Worm (Caenorhabditis elegans) whole organism, L3 larva: ENCODE measurements around the gene C08F11.13.
"Not testable (repeated sequence)": the region's sequence is repeated elsewhere in the genome, so short reads cannot be mapped to it uniquely, and the experiment has no call there.

Experiments
- R02D3.7 ChIP-seq: fragments of 150-350 bp; optimal IDR thresholded peaks from 2 replicates; lab custom pipeline; 2014; ENCODE audit warnings: missing biosample characterization, missing genetic modification characterization
- ZK546.5 ChIP-seq: sonication (generic microtip); optimal IDR thresholded peaks from 2 replicates; lab custom pipeline; 2017; ENCODE audit warnings: missing biosample characterization, missing genetic modification characterization
- ama-1 ChIP-seq: fragments of 150-350 bp; optimal IDR thresholded peaks from 2 replicates; lab custom pipeline; 2018
- ceh-28 ChIP-seq: fragments of 150-350 bp; optimal IDR thresholded peaks from 2 replicates; lab custom pipeline; 2014; ENCODE audit warnings: missing biosample characterization, missing genetic modification reagents, missing genetic modification characterization
- ceh-82 ChIP-seq: fragments of 150-350 bp; optimal IDR thresholded peaks from 2 replicates; lab custom pipeline; 2014; ENCODE audit warnings: missing biosample characterization, missing genetic modification characterization
- egl-27 ChIP-seq: sonication (generic microtip); optimal IDR thresholded peaks from 4 replicates; lab custom pipeline; 2017; ENCODE audit warnings: missing biosample characterization, missing genetic modification reagents, missing genetic modification characterization
- egl-5 ChIP-seq: fragments of 150-350 bp; optimal IDR thresholded peaks from 2 replicates; lab custom pipeline; 2017; ENCODE audit warnings: missing biosample characterization, missing genetic modification reagents, missing genetic modification characterization, inconsistent platforms
- elt-2 ChIP-seq: sonication (generic microtip); optimal IDR thresholded peaks from 2 replicates; lab custom pipeline; 2016; ENCODE audit warnings: missing genetic modification reagents, mild to moderate bottlenecking, missing genetic modification characterization, missing compliant biosample characterization
- elt-3 ChIP-seq, 3 experiments: fragments of 150-350 bp in 1 of 3; sonication (generic microtip) in 2 of 3; optimal IDR thresholded peaks; 2 replicates in 2 of 3; 4 replicates in 1 of 3; lab custom pipeline; 2014 to 2017; ENCODE audit warnings: missing biosample characterization in 3 of 3, missing genetic modification characterization in 3 of 3
- fkh-10 ChIP-seq: sonication (generic microtip); optimal IDR thresholded peaks from 2 replicates; lab custom pipeline; 2017; ENCODE audit warnings: missing biosample characterization, missing genetic modification reagents, missing genetic modification characterization
- fkh-2 ChIP-seq: fragments of 150-350 bp; optimal IDR thresholded peaks from 2 replicates; lab custom pipeline; 2014; ENCODE audit warnings: missing biosample characterization, missing genetic modification reagents, missing genetic modification characterization
- fos-1 ChIP-seq: fragments of 150-350 bp; optimal IDR thresholded peaks from 2 replicates; lab custom pipeline; 2014; ENCODE audit warnings: missing biosample characterization, missing genetic modification characterization
- hmg-11 ChIP-seq: sonication (generic microtip); optimal IDR thresholded peaks from 2 replicates; lab custom pipeline; 2016; ENCODE audit warnings: missing genetic modification characterization, missing compliant biosample characterization
- lin-15B ChIP-seq: fragments of 150-350 bp; optimal IDR thresholded peaks from 2 replicates; lab custom pipeline; 2014; ENCODE audit warnings: missing biosample characterization, missing genetic modification characterization
- lsy-12 ChIP-seq: sonication (generic microtip); optimal IDR thresholded peaks from 2 replicates; lab custom pipeline; 2016; ENCODE audit warnings: mild to moderate bottlenecking, missing genetic modification characterization, missing compliant biosample characterization
- mml-1 ChIP-seq: fragments of 150-350 bp; sonication (generic microtip); optimal IDR thresholded peaks from 3 replicates; lab custom pipeline; 2014; ENCODE audit warnings: missing biosample characterization, missing genetic modification characterization
- nhr-11 ChIP-seq: fragments of 150-350 bp; optimal IDR thresholded peaks from 2 replicates; lab custom pipeline; 2014; ENCODE audit warnings: missing biosample characterization, missing genetic modification characterization
- nhr-23 ChIP-seq: fragments of 150-350 bp; optimal IDR thresholded peaks from 2 replicates; lab custom pipeline; 2014; ENCODE audit warnings: missing biosample characterization, missing genetic modification reagents, missing genetic modification characterization
- nhr-237 ChIP-seq: fragments of 150-350 bp; optimal IDR thresholded peaks from 2 replicates; lab custom pipeline; 2014; ENCODE audit warnings: missing biosample characterization, missing genetic modification characterization
- nhr-43 ChIP-seq: sonication (generic microtip); optimal IDR thresholded peaks from 2 replicates; lab custom pipeline; 2016; ENCODE audit warnings: mild to moderate bottlenecking, missing genetic modification characterization, missing compliant biosample characterization; ENCODE audit not compliant: poor library complexity, severe bottlenecking
- nhr-67 ChIP-seq: fragments of 150-350 bp; optimal IDR thresholded peaks from 2 replicates; lab custom pipeline; 2014; ENCODE audit warnings: missing biosample characterization, missing genetic modification characterization
- nhr-76 ChIP-seq: fragments of 150-350 bp; sonication (generic microtip); optimal IDR thresholded peaks from 5 replicates; lab custom pipeline; 2014; ENCODE audit warnings: missing biosample characterization, missing genetic modification characterization
- nhr-77 ChIP-seq: fragments of 150-350 bp; optimal IDR thresholded peaks from 2 replicates; lab custom pipeline; 2014; ENCODE audit warnings: missing biosample characterization, missing genetic modification characterization
- pha-4 ChIP-seq: fragments of 150-350 bp; optimal IDR thresholded peaks from 2 replicates; lab custom pipeline; 2014; ENCODE audit warnings: missing biosample characterization, missing genetic modification reagents, missing genetic modification characterization
- sea-2 ChIP-seq: fragments of 150-350 bp; sonication (generic microtip); optimal IDR thresholded peaks from 4 replicates; lab custom pipeline; 2014; ENCODE audit warnings: missing biosample characterization, missing genetic modification reagents, missing genetic modification characterization
- skn-1 ChIP-seq: fragments of 150-350 bp; optimal IDR thresholded peaks from 2 replicates; lab custom pipeline; 2014; ENCODE audit warnings: missing biosample characterization, missing genetic modification characterization
- snpc-4 ChIP-seq: fragments of 150-350 bp; optimal IDR thresholded peaks from 2 replicates; lab custom pipeline; 2014; ENCODE audit warnings: missing biosample characterization, missing genetic modification characterization
- tbx-2 ChIP-seq: sonication (generic microtip); optimal IDR thresholded peaks from 2 replicates; lab custom pipeline; 2016; ENCODE audit warnings: mild to moderate bottlenecking, missing genetic modification characterization, missing compliant biosample characterization
- unc-39 ChIP-seq: sonication (generic microtip); optimal IDR thresholded peaks from 4 replicates; lab custom pipeline; 2017; ENCODE audit warnings: missing biosample characterization, missing genetic modification characterization
- zag-1 ChIP-seq: fragments of 150-350 bp; optimal IDR thresholded peaks from 2 replicates; lab custom pipeline; 2014; ENCODE audit warnings: missing biosample characterization, missing genetic modification characterization
- ztf-11 ChIP-seq: fragments of 150-350 bp; optimal IDR thresholded peaks from 2 replicates; lab custom pipeline; 2014; ENCODE audit warnings: missing biosample characterization, missing genetic modification characterization
- ztf-4 ChIP-seq: fragments of 150-350 bp; optimal IDR thresholded peaks from 2 replicates; lab custom pipeline; 2014; ENCODE audit warnings: missing biosample characterization, missing genetic modification characterization

C08F11.13 gene

ce11 chrIV:13588544-13589043, 21.1 kb downstream of the C08F11.13 start, which contains the start of gene sru-9:
sru-9 (plus strand) TSS chrIV:13588993.
- not testable (repeated sequence) for TF ChIP-seq pha-4 (tag; lab: Kevin White, UChicago); elt-3 (tag; optimal IDR thresholded peaks at IDR 0.05; lab: Kevin White, UChicago); hmg-11

ce11 chrIV:13587175-13587574, 22.5 kb downstream of the C08F11.13 start, which contains the start of gene Y45F10B.12:
Y45F10B.12 (plus strand) TSS chrIV:13587475.
- TF ChIP-seq pha-4 (tag; lab: Kevin White, UChicago) (no peak), zag-1 (tag; lab: Kevin White, UChicago) (no peak), ZK546.5 (tag; lab: Kevin White, UChicago) (no peak), ceh-82 (tag; lab: Kevin White, UChicago) (no peak), ama-1 (no peak), tbx-2 (tag; lab: Kevin White, UChicago) (no peak), nhr-76 (tag; lab: Kevin White, UChicago) (no peak), nhr-43 (no peak), lsy-12 (tag; lab: Kevin White, UChicago) (no peak), R02D3.7 (tag; lab: Kevin White, UChicago) (no peak), lin-15B (tag; lab: Kevin White, UChicago) (no peak), sea-2 (GFP tag; lab: Kevin White, UChicago) (no peak), snpc-4 (no peak)

- TF ChIP-seq ceh-82 (tag; lab: Kevin White, UChicago): no peak
- no peak for TF ChIP-seq nhr-43
- TF ChIP-seq hmg-11: no peak
- TF ChIP-seq unc-39 (tag; lab: Kevin White, UChicago): no peak
- no peak for TF ChIP-seq fos-1 (tag; lab: Kevin White, UChicago)
- TF ChIP-seq pha-4 (tag; lab: Kevin White, UChicago): no peak
- no peak for TF ChIP-seq nhr-67 (tag; lab: Kevin White, UChicago)
- no peak for TF ChIP-seq ceh-28 (tag; lab: Kevin White, UChicago)
- no peak for TF ChIP-seq egl-5 (tag; lab: Kevin White, UChicago)
- TF ChIP-seq fkh-2: no peak
- TF ChIP-seq mml-1 (tag; lab: Kevin White, UChicago): no peak
- TF ChIP-seq nhr-237 (tag; lab: Kevin White, UChicago): no peak
- TF ChIP-seq nhr-77 (tag; lab: Kevin White, UChicago): no peak
- no peak for TF ChIP-seq nhr-23 (tag; lab: Kevin White, UChicago)
Measured at ce11 chrIV:13584646-13585045, 25.0 kb downstream of the C08F11.13 start, which contains the start of gene sru-11. sru-11 (plus strand) TSS chrIV:13584946.

ce11 chrIV:13582909-13583308, 26.8 kb downstream of the C08F11.13 start, which contains the start of gene sru-12:
sru-12 (plus strand) TSS chrIV:13583209.
- TF ChIP-seq skn-1 (no peak), nhr-237 (tag; lab: Kevin White, UChicago) (no peak), R02D3.7 (tag; lab: Kevin White, UChicago) (no peak), nhr-23 (tag; lab: Kevin White, UChicago) (no peak), fkh-10 (GFP tag; lab: Kevin White, UChicago) (no peak), zag-1 (tag; lab: Kevin White, UChicago) (no peak), hmg-11 (no peak), elt-2 (tag; lab: Kevin White, UChicago) (no peak), nhr-11 (tag; lab: Kevin White, UChicago) (no peak)

- not testable (repeated sequence) for TF ChIP-seq ztf-11, ztf-4, nhr-77 (tag; lab: Kevin White, UChicago)
Measured at ce11 chrIV:13578953-13579352, 30.7 kb downstream of the C08F11.13 start, which contains the start of gene sru-16. sru-16 (plus strand) TSS chrIV:13579253.

- not testable (repeated sequence) for TF ChIP-seq nhr-11, egl-27, ztf-11 (tag; lab: Kevin White, UChicago)
Measured at ce11 chrIV:13578174-13578573, 31.5 kb downstream of the C08F11.13 start, which contains the start of gene Y45F10B.8. Y45F10B.8 (minus strand) TSS chrIV:13578274.
